Worm (Caenorhabditis elegans) whole organism, midembryonic: ENCODE data around the gene smut-1.

ENCODE experiments used
- cog-1 ChIP-seq: sonication (generic microtip); optimal IDR thresholded peaks from 2 replicates; lab custom pipeline; 2016; ENCODE audit warnings: missing genetic modification characterization, missing compliant biosample characterization
- flt-1 ChIP-seq: fragments of 200-800 bp; sonication (Bioruptor generic); IDR thresholded peaks from 2 replicates; pipeline ENCODE4 v1.3.6; 2022; ENCODE audit warnings: missing genetic modification characterization, missing compliant biosample characterization
- klf-2 ChIP-seq: fragments of 200-800 bp; sonication (Bioruptor generic); conservative IDR thresholded peaks from 2 replicates; pipeline ENCODE4 v1.3.6; 2022; ENCODE audit warnings: missing genetic modification reagents, missing genetic modification characterization, missing compliant biosample characterization
- ref-1 ChIP-seq: fragments of 200-800 bp; sonication (Bioruptor generic); conservative IDR thresholded peaks from 2 replicates; pipeline ENCODE4 v1.3.6; 2022; ENCODE audit warnings: missing genetic modification reagents, missing genetic modification characterization, missing compliant biosample characterization

DNA sequence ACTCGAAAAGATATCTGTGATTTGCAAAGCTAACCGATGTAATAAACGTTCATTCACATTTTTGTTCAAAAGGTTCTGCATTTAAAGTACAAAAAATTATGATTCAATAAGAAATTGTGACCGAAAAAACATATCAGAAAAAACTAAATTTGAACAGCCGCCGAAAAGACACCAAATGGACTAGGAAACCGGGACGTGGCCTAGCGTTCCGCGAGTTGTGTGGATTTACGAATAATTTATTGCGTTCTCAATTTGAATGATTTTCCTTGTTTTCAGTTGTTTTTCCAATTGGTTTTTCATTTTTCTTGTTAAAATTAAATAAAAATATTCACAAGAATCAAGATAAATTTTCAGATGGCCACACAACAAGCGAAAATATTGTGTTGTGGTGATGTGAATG, 10.6 kb downstream of the smut-1 start, which contains the start of gene cwf-19L1:
- peak; percentile 65 for TF ChIP-seq cog-1 (tag; lab: Kevin White, UChicago)
- TF ChIP-seq klf-2: no peak; the same call in 1 of the 2 replicates
- no peak for TF ChIP-seq ref-1 (GFP tag; lab: Robert Waterston, UW)
- no peak for TF ChIP-seq flt-1
